Worm (Caenorhabditis elegans) whole organism, L1 larva: Measurements from ENCODE around the gene era-1.

Experiments
- C04F5.9 ChIP-seq: sonication (generic microtip); optimal IDR thresholded peaks from 2 replicates; lab custom pipeline; 2016; ENCODE audit warnings: missing genetic modification characterization, missing compliant biosample characterization
- C34B4.2 ChIP-seq: sonication (generic microtip); optimal IDR thresholded peaks from 2 replicates; lab custom pipeline; 2017; ENCODE audit warnings: mild to moderate bottlenecking, missing genetic modification characterization, missing compliant biosample characterization
- Y116A8C.19 ChIP-seq: sonication (generic microtip); optimal IDR thresholded peaks from 2 replicates; lab custom pipeline; 2016; ENCODE audit warnings: missing compliant biosample characterization, missing genetic modification characterization, borderline replicate concordance
- alr-1 ChIP-seq: fragments of 200-800 bp; sonication (Bioruptor generic); optimal IDR thresholded peaks from 2 replicates; lab custom pipeline; 2018; ENCODE audit warnings: borderline replicate concordance, mild to moderate bottlenecking, missing genetic modification characterization, missing compliant biosample characterization
- aly-2 ChIP-seq: fragments of 150-350 bp; optimal IDR thresholded peaks from 2 replicates; lab custom pipeline; 2014; ENCODE audit warnings: missing biosample characterization, missing genetic modification characterization
- ceh-63 ChIP-seq: fragments of 200-800 bp; sonication (Bioruptor generic); optimal IDR thresholded peaks from 2 replicates; lab custom pipeline; 2018; ENCODE audit warnings: mild to moderate bottlenecking, missing genetic modification characterization, missing compliant biosample characterization
- ceh-82 ChIP-seq, 3 experiments: fragments of 150-350 bp in 1 of 3; sonication (generic microtip) in 2 of 3; optimal IDR thresholded peaks; 2 replicates each; lab custom pipeline; 2014 to 2017; ENCODE audit warnings: missing biosample characterization in 3 of 3, missing genetic modification characterization in 3 of 3
- ceh-90 ChIP-seq: sonication (generic microtip); optimal IDR thresholded peaks from 2 replicates; lab custom pipeline; 2016; ENCODE audit warnings: missing genetic modification characterization, missing compliant biosample characterization
- ces-1 ChIP-seq: fragments of 150-350 bp; optimal IDR thresholded peaks from 2 replicates; lab custom pipeline; 2014; ENCODE audit warnings: missing biosample characterization, missing genetic modification reagents, missing genetic modification characterization
- dpl-1 ChIP-seq, 3 experiments: fragments of 150-350 bp in 2 of 3; sonication (generic microtip) in 1 of 3; optimal IDR thresholded peaks; 2 replicates each; lab custom pipeline; 2014 to 2017; ENCODE audit warnings: missing biosample characterization in 3 of 3, missing genetic modification characterization in 3 of 3, missing genetic modification reagents in 3 of 3
- dsc-1 ChIP-seq: sonication (generic microtip); optimal IDR thresholded peaks from 2 replicates; lab custom pipeline; 2016; ENCODE audit warnings: mild to moderate bottlenecking, missing genetic modification characterization, missing compliant biosample characterization
- efl-1 ChIP-seq, 4 experiments: fragments of 150-350 bp; optimal IDR thresholded peaks in 3 of 4; peaks in 1 of 4; 1 replicate in 1 of 4; 2 replicates in 3 of 4; lab custom pipeline; 2014; ENCODE audit warnings: missing biosample characterization in 2 of 4, missing genetic modification characterization in 2 of 4, missing genetic modification reagents in 2 of 4
- efl-3 ChIP-seq: fragments of 200-800 bp; sonication (Bioruptor generic); optimal IDR thresholded peaks from 2 replicates; lab custom pipeline; 2018; ENCODE audit warnings: mild to moderate bottlenecking, missing genetic modification characterization, missing compliant biosample characterization
- egl-13 ChIP-seq: sonication (generic microtip); optimal IDR thresholded peaks from 2 replicates; lab custom pipeline; 2016; ENCODE audit warnings: missing genotype, missing genetic modification reagents, missing genetic modification characterization, missing compliant biosample characterization
- elt-2 ChIP-seq: sonication (generic microtip); optimal IDR thresholded peaks from 2 replicates; lab custom pipeline; 2016; ENCODE audit warnings: missing genetic modification characterization, mild to moderate bottlenecking, inconsistent platforms, missing compliant biosample characterization, missing genetic modification reagents
- elt-3 ChIP-seq, 6 experiments: fragments of 150-350 bp in 1 of 6; sonication (generic microtip); optimal IDR thresholded peaks; 2 replicates each; lab custom pipeline; 2017 to 2018; ENCODE audit warnings: missing biosample characterization in 6 of 6, missing genetic modification characterization in 6 of 6, inconsistent platforms in 1 of 6
- fkh-10 ChIP-seq: sonication (generic microtip); optimal IDR thresholded peaks from 2 replicates; lab custom pipeline; 2017; ENCODE audit warnings: missing biosample characterization, missing genetic modification reagents, missing genetic modification characterization
- fkh-4 ChIP-seq: sonication (generic microtip); optimal IDR thresholded peaks from 2 replicates; lab custom pipeline; 2016; ENCODE audit warnings: missing compliant biosample characterization, missing genetic modification characterization, borderline replicate concordance
- fos-1 ChIP-seq: fragments of 150-350 bp; optimal IDR thresholded peaks from 2 replicates; lab custom pipeline; 2014; ENCODE audit warnings: missing biosample characterization, missing genetic modification characterization
- hlh-4 ChIP-seq: sonication (generic microtip); optimal IDR thresholded peaks from 2 replicates; lab custom pipeline; 2016; ENCODE audit warnings: mild to moderate bottlenecking, missing genetic modification characterization, missing compliant biosample characterization
- hpl-2 ChIP-seq: fragments of 150-350 bp; optimal IDR thresholded peaks from 2 replicates; lab custom pipeline; 2014; ENCODE audit warnings: missing biosample characterization, missing genetic modification reagents, missing genetic modification characterization
- lin-14 ChIP-seq: fragments of 200-800 bp; sonication (Bioruptor generic); optimal IDR thresholded peaks from 2 replicates; lab custom pipeline; 2018; ENCODE audit warnings: mild to moderate bottlenecking, missing genetic modification characterization, moderate library complexity, missing compliant biosample characterization
- lin-15B ChIP-seq: fragments of 150-350 bp; sonication (generic microtip); optimal IDR thresholded peaks from 3 replicates; lab custom pipeline; 2014; ENCODE audit warnings: missing biosample characterization, missing genetic modification characterization
- lin-35 ChIP-seq, 2 experiments: fragments of 150-350 bp; optimal IDR thresholded peaks; 2 replicates each; lab custom pipeline; 2014; ENCODE audit warnings: missing biosample characterization in 2 of 2, missing genetic modification characterization in 2 of 2, missing genetic modification reagents in 2 of 2
- lir-3 ChIP-seq: sonication (generic microtip); optimal IDR thresholded peaks from 2 replicates; lab custom pipeline; 2016; ENCODE audit warnings: mild to moderate bottlenecking, missing genetic modification characterization, moderate library complexity, missing compliant biosample characterization; ENCODE audit not compliant: poor library complexity
- lsy-2 ChIP-seq, 2 experiments: fragments of 150-350 bp; optimal IDR thresholded peaks; 2 replicates each; lab custom pipeline; 2014; ENCODE audit warnings: missing biosample characterization in 2 of 2, missing genetic modification characterization in 2 of 2
- mab-9 ChIP-seq: fragments of 200-800 bp; sonication (Bioruptor generic); IDR thresholded peaks from 2 replicates; pipeline ENCODE4 v1.3.6; 2022; ENCODE audit warnings: missing genetic modification reagents, missing genetic modification characterization, missing compliant biosample characterization
- mdl-1 ChIP-seq, 2 experiments: fragments of 150-350 bp; optimal IDR thresholded peaks; 2 replicates each; lab custom pipeline; 2014 to 2017; ENCODE audit warnings: missing biosample characterization in 2 of 2, missing genetic modification characterization in 2 of 2, inconsistent platforms in 1 of 2
- mef-2 ChIP-seq: fragments of 150-350 bp; optimal IDR thresholded peaks from 2 replicates; lab custom pipeline; 2014; ENCODE audit warnings: missing biosample characterization, missing genetic modification characterization
- nhr-11 ChIP-seq: fragments of 150-350 bp; optimal IDR thresholded peaks from 2 replicates; lab custom pipeline; 2014; ENCODE audit warnings: missing biosample characterization, missing genetic modification characterization
- nhr-12 ChIP-seq: sonication (generic microtip); optimal IDR thresholded peaks from 2 replicates; lab custom pipeline; 2017; ENCODE audit warnings: missing biosample characterization, missing genetic modification characterization
- nhr-47 ChIP-seq: sonication (generic microtip); optimal IDR thresholded peaks from 2 replicates; lab custom pipeline; 2016; ENCODE audit warnings: mild to moderate bottlenecking, missing genetic modification characterization, moderate library complexity, missing compliant biosample characterization
- nhr-76 ChIP-seq: sonication (generic microtip); optimal IDR thresholded peaks from 2 replicates; lab custom pipeline; 2017; ENCODE audit warnings: missing biosample characterization, missing genetic modification characterization
- nhr-85 ChIP-seq: sonication (generic microtip); peaks from one replicate; lab custom pipeline; 2016; ENCODE audit warnings: missing genetic modification characterization, inconsistent platforms, missing compliant biosample characterization
- pag-3 ChIP-seq: sonication (generic microtip); optimal IDR thresholded peaks from 2 replicates; lab custom pipeline; 2017; ENCODE audit warnings: missing genetic modification characterization, mild to moderate bottlenecking, missing compliant biosample characterization, antibody characterized with exemption, borderline replicate concordance; ENCODE audit not compliant: insufficient read depth
- pax-3 ChIP-seq: fragments of 200-800 bp; sonication (Bioruptor generic); optimal IDR thresholded peaks from 2 replicates; lab custom pipeline; 2018; ENCODE audit warnings: mild to moderate bottlenecking, missing genetic modification characterization, moderate library complexity, missing compliant biosample characterization
- rnt-1 ChIP-seq: sonication (generic microtip); optimal IDR thresholded peaks from 2 replicates; lab custom pipeline; 2016; ENCODE audit warnings: mild to moderate bottlenecking, missing genetic modification characterization, moderate library complexity, missing compliant biosample characterization
- skn-1 ChIP-seq: fragments of 150-350 bp; optimal IDR thresholded peaks from 2 replicates; lab custom pipeline; 2014; ENCODE audit warnings: missing biosample characterization, missing genetic modification characterization
- snpc-4 ChIP-seq: fragments of 150-350 bp; optimal IDR thresholded peaks from 2 replicates; lab custom pipeline; 2014; ENCODE audit warnings: missing biosample characterization, missing genetic modification characterization
- snu-23 ChIP-seq: sonication (generic microtip); optimal IDR thresholded peaks from 2 replicates; lab custom pipeline; 2016; ENCODE audit warnings: missing genetic modification characterization, missing compliant biosample characterization
- swsn-7 ChIP-seq: sonication (generic microtip); optimal IDR thresholded peaks from 2 replicates; lab custom pipeline; 2016; ENCODE audit warnings: missing genetic modification characterization, missing compliant biosample characterization
- tbx-2 ChIP-seq: sonication (generic microtip); optimal IDR thresholded peaks from 2 replicates; lab custom pipeline; 2016; ENCODE audit warnings: missing genetic modification characterization, missing compliant biosample characterization
- unc-130 ChIP-seq: fragments of 150-350 bp; optimal IDR thresholded peaks from 2 replicates; lab custom pipeline; 2017; ENCODE audit warnings: missing biosample characterization, missing genetic modification characterization, inconsistent platforms
- unc-62 ChIP-seq: fragments of 150-350 bp; optimal IDR thresholded peaks from 2 replicates; lab custom pipeline; 2014; ENCODE audit warnings: missing biosample characterization, missing genetic modification reagents, missing genetic modification characterization
- xbp-1 ChIP-seq: sonication (generic microtip); optimal IDR thresholded peaks from 2 replicates; lab custom pipeline; 2016; ENCODE audit warnings: missing genetic modification characterization, missing compliant biosample characterization
- ztf-11 ChIP-seq, 2 experiments: sonication (generic microtip); optimal IDR thresholded peaks; 2 replicates each; lab custom pipeline; 2016 to 2017; ENCODE audit warnings: missing genetic modification characterization in 2 of 2, missing biosample characterization in 1 of 2, missing compliant biosample characterization in 1 of 2
- ztf-4 ChIP-seq: fragments of 150-350 bp; optimal IDR thresholded peaks from 2 replicates; lab custom pipeline; 2014; ENCODE audit warnings: missing biosample characterization, missing genetic modification characterization

Gene era-1

DNA sequence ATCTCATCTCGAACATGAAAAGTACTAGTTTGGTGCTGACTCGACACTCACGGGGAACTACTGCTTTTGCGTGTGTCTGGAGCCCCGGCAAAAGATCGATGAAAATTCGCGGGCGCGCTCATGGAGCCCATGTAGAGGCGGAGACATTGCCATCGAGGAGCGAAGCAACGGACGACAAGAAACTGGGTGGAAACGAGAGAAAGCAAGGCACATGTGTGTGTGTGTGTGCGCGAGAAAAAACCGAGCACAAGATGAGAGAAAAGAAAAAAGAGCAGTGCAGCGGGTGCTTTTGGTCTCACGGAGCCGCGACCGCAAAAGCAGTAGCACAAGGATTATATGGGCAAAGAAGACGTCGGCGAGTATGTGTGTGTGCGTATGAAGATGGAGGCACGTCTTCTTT, 44.1 kb upstream of the era-1 start (continued):
- TF ChIP-seq hpl-2 (GFP tag; lab: Kevin White, UChicago) (no peak), efl-3 (GFP tag; lab: Kevin White, UChicago) (no peak), pax-3 (tag; lab: Kevin White, UChicago) (peak; percentile 22), dpl-1 (GFP tag; optimal IDR thresholded peaks at IDR 0.05; lab: Kevin White, UChicago) (peak in 1 of 3 experiments; percentile 41), lin-14 (GFP tag; lab: Kevin White, UChicago) (peak; percentile 84), alr-1 (tag; lab: Kevin White, UChicago) (no peak), tbx-2 (tag; lab: Kevin White, UChicago) (peak; percentile 53), lsy-2 (tag; optimal IDR thresholded peaks at IDR 0.05; lab: Kevin White, UChicago) (peak in 1 of 2 experiments; percentile 51), rnt-1 (tag; lab: Kevin White, UChicago) (peak; percentile 26), snu-23 (GFP tag; lab: Kevin White, UChicago) (peak; percentile 43), dsc-1 (tag; lab: Kevin White, UChicago) (peak; percentile 48), fkh-4 (no peak), fos-1 (peak; percentile 30), ztf-11 (tag; optimal IDR thresholded peaks at IDR 0.05; lab: Kevin White, UChicago) (peak in 1 of 2 experiments; percentile 25), lin-35 (GFP tag; optimal IDR thresholded peaks at IDR 0.05; lab: Kevin White, UChicago) (peak in 1 of 2 experiments; percentile 35), xbp-1 (peak; percentile 35), nhr-47 (tag; lab: Kevin White, UChicago) (peak; percentile 63), egl-13 (peak; percentile 58), fkh-10 (GFP tag; lab: Kevin White, UChicago) (peak; percentile 72), snpc-4 (tag; lab: Kevin White, UChicago) (peak; percentile 46)

ce11 chrV:6659533-6659932, 43.3 kb upstream of the era-1 start:
- no peak for TF ChIP-seq ztf-4
- TF ChIP-seq elt-3 (tag; optimal IDR thresholded peaks at IDR 0.05; lab: Kevin White, UChicago): no peak
- TF ChIP-seq efl-3 (GFP tag; lab: Kevin White, UChicago): no peak
- TF ChIP-seq Y116A8C.19: no peak
- TF ChIP-seq mef-2 (tag; lab: Kevin White, UChicago): no peak
- no peak for TF ChIP-seq efl-1 (optimal IDR thresholded peaks at IDR 0.05; lab: Kevin White, UChicago)
- TF ChIP-seq efl-1 (GFP tag; optimal IDR thresholded peaks at IDR 0.05 in 1 of 2; lab: Kevin White, UChicago): no peak
- no peak for TF ChIP-seq ceh-82 (tag; optimal IDR thresholded peaks at IDR 0.05; lab: Kevin White, UChicago)
- no peak for TF ChIP-seq lin-15B
- TF ChIP-seq swsn-7: no peak
- no peak for TF ChIP-seq ztf-11 (tag; optimal IDR thresholded peaks at IDR 0.05; lab: Kevin White, UChicago)
- TF ChIP-seq ceh-90 (tag; lab: Kevin White, UChicago): no peak
- TF ChIP-seq C04F5.9 (tag; lab: Kevin White, UChicago): no peak
- TF ChIP-seq nhr-11 (tag; lab: Kevin White, UChicago): no peak
- TF ChIP-seq hlh-4 (tag; lab: Kevin White, UChicago): no peak
- no peak for TF ChIP-seq ceh-63
- no peak for TF ChIP-seq rnt-1 (tag; lab: Kevin White, UChicago)
- TF ChIP-seq C34B4.2 (tag; lab: Kevin White, UChicago): no peak
- TF ChIP-seq mab-9 (GFP tag; lab: Robert Waterston, UW): no peak

ce11 chrV:6661658-6662057, 41.2 kb upstream of the era-1 start:
- TF ChIP-seq skn-1 (tag; lab: Kevin White, UChicago) (no peak), lir-3 (tag; lab: Kevin White, UChicago) (no peak), fos-1 (no peak), lsy-2 (tag; optimal IDR thresholded peaks at IDR 0.05; lab: Kevin White, UChicago) (peak; percentile 13 to 24), C34B4.2 (tag; lab: Kevin White, UChicago) (no peak), ceh-90 (tag; lab: Kevin White, UChicago) (no peak), lin-35 (GFP tag; optimal IDR thresholded peaks at IDR 0.05; lab: Kevin White, UChicago) (no peak), hlh-4 (tag; lab: Kevin White, UChicago) (no peak), nhr-85 (tag; lab: Kevin White, UChicago) (no peak), mdl-1 (tag; optimal IDR thresholded peaks at IDR 0.05; lab: Kevin White, UChicago) (no peak), fkh-10 (GFP tag; lab: Kevin White, UChicago) (peak; percentile 14), elt-3 (tag; optimal IDR thresholded peaks at IDR 0.05; lab: Kevin White, UChicago) (no peak), ces-1 (no peak), nhr-76 (tag; lab: Kevin White, UChicago) (no peak), unc-130 (tag; lab: Kevin White, UChicago) (no peak), fkh-4 (no peak), elt-2 (tag; lab: Kevin White, UChicago) (no peak), nhr-12 (tag; lab: Kevin White, UChicago) (no peak), ztf-11 (tag; optimal IDR thresholded peaks at IDR 0.05; lab: Kevin White, UChicago) (no peak), unc-62 (GFP tag; lab: Kevin White, UChicago) (no peak), tbx-2 (tag; lab: Kevin White, UChicago) (no peak), aly-2 (tag; lab: Kevin White, UChicago) (no peak), pax-3 (tag; lab: Kevin White, UChicago) (peak; percentile 30), egl-13 (no peak), pag-3 (tag; lab: Kevin White, UChicago) (no peak)
